Worm (Caenorhabditis elegans): ENCODE results near the gene C45B2.2.

C45B2.2 gene

ce11 chrX:6115502-6115901 lies 31.0 kb downstream of the C45B2.2 start, which contains the start of gene C15H9.3:
C15H9.3 (plus strand) TSS chrX:6115802.
- no peak for TF ChIP-seq Y55F3AM.14 (GFP tag; optimal IDR thresholded peaks at IDR 0.05)
- no peak for TF ChIP-seq nhr-77 (tag; optimal IDR thresholded peaks at IDR 0.05)
- no peak for TF ChIP-seq zag-1 (tag; optimal IDR thresholded peaks at IDR 0.05)
- TF ChIP-seq aly-2 (tag; optimal IDR thresholded peaks at IDR 0.05): no peak
- no peak for TF ChIP-seq sem-4 (tag; optimal IDR thresholded peaks at IDR 0.05)
- TF ChIP-seq lin-11 (tag; optimal IDR thresholded peaks at IDR 0.05): no peak
- no peak for TF ChIP-seq unc-55 (GFP tag; optimal IDR thresholded peaks at IDR 0.05)
- no peak for TF ChIP-seq ztf-4 (tag; optimal IDR thresholded peaks at IDR 0.05)
- no peak for TF ChIP-seq alr-1 (tag; optimal IDR thresholded peaks at IDR 0.05)
- no peak for TF ChIP-seq nhr-129 (tag; optimal IDR thresholded peaks at IDR 0.05)
- TF ChIP-seq F13H6.1 (tag; optimal IDR thresholded peaks at IDR 0.05): no peak
- no peak for TF ChIP-seq nhr-21 (tag; optimal IDR thresholded peaks at IDR 0.05)
- no peak for TF ChIP-seq elt-3 (tag; optimal IDR thresholded peaks at IDR 0.05)
- TF ChIP-seq mab-5 (tag; optimal IDR thresholded peaks at IDR 0.05): no peak
- TF ChIP-seq nhr-10 (tag; optimal IDR thresholded peaks at IDR 0.05): no peak
- no peak for TF ChIP-seq lsy-2 (tag; optimal IDR thresholded peaks at IDR 0.05)
- no peak for TF ChIP-seq nhr-237 (tag; optimal IDR thresholded peaks at IDR 0.05)
- TF ChIP-seq crh-2 (tag; optimal IDR thresholded peaks at IDR 0.05): no peak

ce11 chrX:6118086-6118825 lies 33.7 kb downstream of the C45B2.2 start, which contains the start of gene C15H9.2:
C15H9.2 (plus strand) TSS chrX:6118526.
- TF ChIP-seq fos-1 (tag; optimal IDR thresholded peaks at IDR 0.05) (peak; percentile 64), aly-2 (tag; optimal IDR thresholded peaks at IDR 0.05) (no peak), nhr-77 (tag; optimal IDR thresholded peaks at IDR 0.05) (no peak), nhr-6 (tag; optimal IDR thresholded peaks at IDR 0.05) (no peak), sma-9 (GFP tag; optimal IDR thresholded peaks at IDR 0.05) (peak; percentile 42), sma-9 (tag; optimal IDR thresholded peaks at IDR 0.05) (no peak), unc-55 (GFP tag; optimal IDR thresholded peaks at IDR 0.05) (peak; percentile 50), mbf-1 (tag; optimal IDR thresholded peaks at IDR 0.05) (no peak), nhr-237 (tag; optimal IDR thresholded peaks at IDR 0.05) (no peak), nhr-129 (tag; optimal IDR thresholded peaks at IDR 0.05) (no peak)

- no peak for TF ChIP-seq mbf-1 (tag; optimal IDR thresholded peaks at IDR 0.05)
- TF ChIP-seq ceh-82 (tag; optimal IDR thresholded peaks at IDR 0.05): no peak
- TF ChIP-seq C34F6.9 (tag; optimal IDR thresholded peaks at IDR 0.05): no peak
- no peak for TF ChIP-seq unc-39 (tag; optimal IDR thresholded peaks at IDR 0.05)
- TF ChIP-seq skn-1 (tag; optimal IDR thresholded peaks at IDR 0.05): no peak
- no peak for TF ChIP-seq lsy-2 (tag; optimal IDR thresholded peaks at IDR 0.05)
- TF ChIP-seq lin-13 (GFP tag; optimal IDR thresholded peaks at IDR 0.05): no peak
- TF ChIP-seq dmd-4 (tag; optimal IDR thresholded peaks at IDR 0.05): no peak
- no peak for TF ChIP-seq aly-2 (tag; optimal IDR thresholded peaks at IDR 0.05)
- TF ChIP-seq nhr-12 (tag; optimal IDR thresholded peaks at IDR 0.05): no peak
- no peak for TF ChIP-seq nhr-129 (tag; optimal IDR thresholded peaks at IDR 0.05)
- no peak for TF ChIP-seq crh-2 (tag; optimal IDR thresholded peaks at IDR 0.05)
- no peak for TF ChIP-seq ZK546.5 (tag; optimal IDR thresholded peaks at IDR 0.05)
- no peak for TF ChIP-seq unc-62 (GFP tag; optimal IDR thresholded peaks at IDR 0.05)
Measured at ce11 chrX:6121279-6121678, 36.7 kb downstream of the C45B2.2 start.

- no peak for TF ChIP-seq ztf-1 (GFP tag; conservative IDR thresholded peaks at IDR 0.05)
- no peak for TF ChIP-seq lin-13 (GFP tag; optimal IDR thresholded peaks at IDR 0.05)
- TF ChIP-seq nhr-21 (tag; optimal IDR thresholded peaks at IDR 0.05): no peak
- no peak for TF ChIP-seq ztf-11 (tag; optimal IDR thresholded peaks at IDR 0.05)
- no peak for TF ChIP-seq nhr-23 (tag; optimal IDR thresholded peaks at IDR 0.05)
- TF ChIP-seq elt-3 (tag; optimal IDR thresholded peaks at IDR 0.05): no peak
- no peak for TF ChIP-seq alr-1 (tag; optimal IDR thresholded peaks at IDR 0.05)
- TF ChIP-seq C34F6.9 (tag; optimal IDR thresholded peaks at IDR 0.05): peak; percentile 42
- TF ChIP-seq lsy-2 (tag; optimal IDR thresholded peaks at IDR 0.05): no peak
- no peak for TF ChIP-seq fos-1 (tag; optimal IDR thresholded peaks at IDR 0.05)
- TF ChIP-seq mab-5 (tag; optimal IDR thresholded peaks at IDR 0.05): no peak
- TF ChIP-seq sma-9 (GFP tag; optimal IDR thresholded peaks at IDR 0.05): peak; percentile 12
- no peak for TF ChIP-seq sma-9 (tag; optimal IDR thresholded peaks at IDR 0.05)
- peak; percentile 7 for TF ChIP-seq nhr-129 (tag; optimal IDR thresholded peaks at IDR 0.05)
- no peak for TF ChIP-seq unc-39 (tag; optimal IDR thresholded peaks at IDR 0.05)
- TF ChIP-seq ceh-16 (tag; optimal IDR thresholded peaks at IDR 0.05): no peak
- no peak for TF ChIP-seq gmeb-1 (tag; optimal IDR thresholded peaks at IDR 0.05)
- TF ChIP-seq nhr-6 (tag; optimal IDR thresholded peaks at IDR 0.05): no peak
- TF ChIP-seq nhr-25 (tag; optimal IDR thresholded peaks at IDR 0.05): no peak
- TF ChIP-seq crh-2 (tag; optimal IDR thresholded peaks at IDR 0.05): no peak
- no peak for TF ChIP-seq dmd-4 (tag; optimal IDR thresholded peaks at IDR 0.05)
Measured at ce11 chrX:6122026-6122425, 37.5 kb downstream of the C45B2.2 start, which contains the start of gene nnt-1. nnt-1 (plus strand) TSS chrX:6122311.
